Worm (Caenorhabditis elegans): ENCODE measurements around the gene nspd-5.

ce11 chrII:4821739-4822138, 38.4 kb downstream of the nspd-5 start, which contains the start of gene lact-5:
- TF ChIP-seq lim-7 (GFP tag; IDR thresholded peaks at IDR 0.05) (no peak), unc-62 (GFP tag; optimal IDR thresholded peaks at IDR 0.05 in 1 of 2) (no peak), unc-62 (tag; optimal IDR thresholded peaks at IDR 0.05) (no peak), mes-2 (tag; optimal IDR thresholded peaks at IDR 0.05; ENCODE audit: poor library complexity, severe bottlenecking) (no peak), dpl-1 (GFP tag; optimal IDR thresholded peaks at IDR 0.05) (no peak), aly-2 (tag; optimal IDR thresholded peaks at IDR 0.05) (no peak), tag-97 (GFP tag; IDR thresholded peaks at IDR 0.05) (no peak), egl-27 (tag; optimal IDR thresholded peaks at IDR 0.05) (no peak), daf-8 (GFP tag; IDR thresholded peaks at IDR 0.05) (no peak), daf-12 (tag; optimal IDR thresholded peaks at IDR 0.05) (no peak), ztf-11 (tag; optimal IDR thresholded peaks at IDR 0.05) (no peak), fos-1 (tag; optimal IDR thresholded peaks at IDR 0.05) (no peak), snpc-4 (tag; optimal IDR thresholded peaks at IDR 0.05) (no peak)
